Worm (Caenorhabditis elegans) whole organism, young adult: ENCODE data around the gene F44A2.5.

Experiments
- B0261.1 ChIP-seq: sonication (generic microtip); optimal IDR thresholded peaks from 2 replicates; lab custom pipeline; 2016; ENCODE audit warnings: mild to moderate bottlenecking, missing genetic modification characterization, moderate library complexity, missing compliant biosample characterization
- D2030.7 ChIP-seq: fragments of 200-800 bp; sonication (Bioruptor generic); IDR thresholded peaks from 2 replicates; pipeline ENCODE4 v1.3.6; 2022; ENCODE audit warnings: missing genetic modification reagents, missing genetic modification characterization, missing compliant biosample characterization
- F55B11.4 ChIP-seq: sonication (generic microtip); optimal IDR thresholded peaks from 2 replicates; lab custom pipeline; 2016; ENCODE audit warnings: missing compliant biosample characterization, missing genetic modification characterization, borderline replicate concordance; ENCODE audit not compliant: insufficient read depth
- F57C9.4 ChIP-seq: sonication (generic microtip); optimal IDR thresholded peaks from 2 replicates; lab custom pipeline; 2017; ENCODE audit warnings: mild to moderate bottlenecking, missing genetic modification characterization, missing compliant biosample characterization
- T26A5.8 ChIP-seq: sonication (generic microtip); optimal IDR thresholded peaks from 2 replicates; lab custom pipeline; 2016; ENCODE audit warnings: missing genetic modification characterization, missing compliant biosample characterization
- Y53F4B.3 ChIP-seq: fragments of 200-800 bp; sonication (Bioruptor generic); IDR thresholded peaks from 2 replicates; pipeline ENCODE4 v1.3.6; 2022; ENCODE audit warnings: missing genetic modification reagents, missing genetic modification characterization, missing compliant biosample characterization
- Y67H2A.10 ChIP-seq: fragments of 200-800 bp; sonication (Bioruptor generic); conservative IDR thresholded peaks from 2 replicates; pipeline ENCODE4 v1.3.6; 2022; ENCODE audit warnings: missing genetic modification reagents, missing genetic modification characterization, missing compliant biosample characterization
- Y79H2A.3 ChIP-seq: fragments of 200-800 bp; sonication (Bioruptor generic); conservative IDR thresholded peaks from 2 replicates; pipeline ENCODE4 v1.3.6; 2022; ENCODE audit warnings: missing genetic modification reagents, missing genetic modification characterization, missing compliant biosample characterization
- akir-1 ChIP-seq: fragments of 200-800 bp; sonication (Bioruptor generic); optimal IDR thresholded peaks from 2 replicates; lab custom pipeline; 2018; ENCODE audit warnings: mild to moderate bottlenecking, missing genetic modification characterization, moderate library complexity, missing compliant biosample characterization
- ama-1 ChIP-seq, 3 experiments: fragments of 150-350 bp in 1 of 3; sonication (generic microtip) in 2 of 3; optimal IDR thresholded peaks; 2 replicates each; lab custom pipeline; 2014 to 2018; ENCODE audit warnings: missing biosample characterization in 2 of 3, missing genetic modification characterization in 2 of 3, missing genetic modification reagents in 2 of 3
- aptf-2 ChIP-seq: fragments of 200-800 bp; sonication (Bioruptor generic); conservative IDR thresholded peaks from 2 replicates; pipeline ENCODE4 v1.3.6; 2022; ENCODE audit warnings: missing genetic modification reagents, missing genetic modification characterization, missing compliant biosample characterization
- attf-5 ChIP-seq: fragments of 200-800 bp; sonication (Bioruptor generic); optimal IDR thresholded peaks from 2 replicates; lab custom pipeline; 2018; ENCODE audit warnings: mild to moderate bottlenecking, missing genetic modification characterization, missing compliant biosample characterization
- bed-1 ChIP-seq: fragments of 200-800 bp; sonication (Bioruptor generic); IDR thresholded peaks from 2 replicates; pipeline ENCODE4 v1.3.6; 2022; ENCODE audit warnings: missing genetic modification reagents, missing genetic modification characterization, missing compliant biosample characterization
- bed-2 ChIP-seq: fragments of 200-800 bp; sonication (Bioruptor generic); IDR thresholded peaks from 2 replicates; pipeline ENCODE4 v1.3.6; 2022; ENCODE audit warnings: missing genetic modification reagents, missing genetic modification characterization, missing compliant biosample characterization
- ccch-3 ChIP-seq: fragments of 200-800 bp; sonication (Bioruptor generic); optimal IDR thresholded peaks from 2 replicates; lab custom pipeline; 2018; ENCODE audit warnings: mild to moderate bottlenecking, missing genetic modification characterization, missing compliant biosample characterization
- ceh-100 ChIP-seq: fragments of 200-800 bp; sonication (Bioruptor generic); IDR thresholded peaks from 2 replicates; pipeline ENCODE4 v1.3.6; 2022; ENCODE audit warnings: missing genetic modification reagents, missing genetic modification characterization, missing compliant biosample characterization
- ceh-27 ChIP-seq: fragments of 200-800 bp; sonication (Bioruptor generic); optimal IDR thresholded peaks from 2 replicates; lab custom pipeline; 2018; ENCODE audit warnings: mild to moderate bottlenecking, missing genetic modification characterization, moderate library complexity, missing compliant biosample characterization
- ceh-40 ChIP-seq: fragments of 200-800 bp; sonication (Bioruptor generic); IDR thresholded peaks from 2 replicates; pipeline ENCODE4 v1.3.6; 2022; ENCODE audit warnings: missing genetic modification characterization, missing compliant biosample characterization
- dox-1 ChIP-seq: fragments of 200-800 bp; sonication (Bioruptor generic); IDR thresholded peaks from 2 replicates; pipeline ENCODE4 v1.3.6; 2022; ENCODE audit warnings: missing genetic modification reagents, missing genetic modification characterization, missing compliant biosample characterization
- egl-44 ChIP-seq: fragments of 200-800 bp; sonication (Bioruptor generic); IDR thresholded peaks from 2 replicates; pipeline ENCODE4 v1.3.6; 2022; ENCODE audit warnings: missing genetic modification reagents, missing genetic modification characterization, missing compliant biosample characterization
- him-1 ChIP-seq: sonication (generic microtip); optimal IDR thresholded peaks from 2 replicates; lab custom pipeline; 2016; ENCODE audit warnings: missing genotype, missing genetic modification reagents, missing genetic modification characterization, missing compliant biosample characterization
- hmg-1.2 ChIP-seq: fragments of 200-800 bp; sonication (Bioruptor generic); IDR thresholded peaks from 2 replicates; pipeline ENCODE4 v1.3.6; 2022; ENCODE audit warnings: missing genetic modification reagents, missing genetic modification characterization, missing compliant biosample characterization
- lag-1 ChIP-seq: fragments of 200-800 bp; sonication (Bioruptor generic); IDR thresholded peaks from 2 replicates; pipeline ENCODE4 v1.3.6; 2022; ENCODE audit warnings: missing genetic modification reagents, missing genetic modification characterization, missing compliant biosample characterization
- lin-26 ChIP-seq: fragments of 200-800 bp; sonication (Bioruptor generic); IDR thresholded peaks from 2 replicates; pipeline ENCODE4 v1.3.6; 2022; ENCODE audit warnings: missing genetic modification reagents, missing genetic modification characterization, missing compliant biosample characterization
- lin-40 ChIP-seq: sonication (generic microtip); optimal IDR thresholded peaks from 2 replicates; lab custom pipeline; 2016; ENCODE audit warnings: missing genetic modification characterization, mild to moderate bottlenecking, missing compliant biosample characterization, missing genotype, missing genetic modification reagents
- lir-1 ChIP-seq: fragments of 200-800 bp; sonication (Bioruptor generic); conservative IDR thresholded peaks from 2 replicates; pipeline ENCODE4 v1.3.6; 2022; ENCODE audit warnings: missing genetic modification reagents, missing genetic modification characterization, missing compliant biosample characterization
- lsl-1 ChIP-seq: fragments of 200-800 bp; sonication (Bioruptor generic); optimal IDR thresholded peaks from 2 replicates; lab custom pipeline; 2018; ENCODE audit warnings: mild to moderate bottlenecking, missing genetic modification characterization, moderate library complexity, missing compliant biosample characterization
- lsy-27 ChIP-seq: sonication (generic microtip); optimal IDR thresholded peaks from 2 replicates; lab custom pipeline; 2017; ENCODE audit warnings: missing genetic modification characterization, mild to moderate bottlenecking, missing compliant biosample characterization, antibody characterized with exemption, missing genotype, borderline replicate concordance; ENCODE audit not compliant: insufficient read depth
- madf-3 ChIP-seq: fragments of 200-800 bp; sonication (Bioruptor generic); IDR thresholded peaks from 2 replicates; pipeline ENCODE4 v1.3.6; 2022; ENCODE audit warnings: missing genetic modification reagents, missing genetic modification characterization, missing compliant biosample characterization
- madf-8 ChIP-seq: fragments of 200-800 bp; sonication (Bioruptor generic); conservative IDR thresholded peaks from 2 replicates; pipeline ENCODE4 v1.3.6; 2022; ENCODE audit warnings: missing genetic modification reagents, missing genetic modification characterization, missing compliant biosample characterization
- mel-28 ChIP-seq: sonication (generic microtip); optimal IDR thresholded peaks from 2 replicates; lab custom pipeline; 2016; ENCODE audit warnings: borderline replicate concordance, mild to moderate bottlenecking, missing genetic modification characterization, missing compliant biosample characterization
- mxl-1 ChIP-seq: sonication (generic microtip); optimal IDR thresholded peaks from 2 replicates; lab custom pipeline; 2016; ENCODE audit warnings: missing genetic modification characterization, missing compliant biosample characterization
- nfyb-1 ChIP-seq: fragments of 200-800 bp; sonication (Bioruptor generic); IDR thresholded peaks from 2 replicates; pipeline ENCODE4 v1.3.6; 2022; ENCODE audit warnings: missing genetic modification reagents, missing genetic modification characterization, missing compliant biosample characterization
- rec-8 ChIP-seq, 2 experiments: sonication (generic microtip); optimal IDR thresholded peaks; 2 replicates each; lab custom pipeline; 2016; ENCODE audit warnings: mild to moderate bottlenecking in 2 of 2, missing genetic modification characterization in 2 of 2, missing genetic modification reagents in 2 of 2, missing genotype in 2 of 2, missing biosample characterization in 1 of 2, missing compliant biosample characterization in 1 of 2, moderate library complexity in 1 of 2
- rpc-1 ChIP-seq, 2 experiments: fragments of 150-350 bp in 1 of 2; sonication (generic microtip) in 1 of 2; optimal IDR thresholded peaks; 2 replicates each; lab custom pipeline; 2014 to 2018; ENCODE audit warnings: missing biosample characterization in 1 of 2, missing genetic modification characterization in 1 of 2, missing genetic modification reagents in 1 of 2, missing genotype in 1 of 2
- sdz-38 ChIP-seq: sonication (generic microtip); optimal IDR thresholded peaks from 2 replicates; lab custom pipeline; 2016; ENCODE audit warnings: missing genotype, missing genetic modification characterization, missing compliant biosample characterization
- sea-2 ChIP-seq: fragments of 200-800 bp; sonication (Bioruptor generic); IDR thresholded peaks from 2 replicates; pipeline ENCODE4 v1.3.6; 2022; ENCODE audit warnings: missing genetic modification characterization, missing compliant biosample characterization
- snpc-3.4 ChIP-seq: sonication (generic microtip); optimal IDR thresholded peaks from 2 replicates; lab custom pipeline; 2017; ENCODE audit warnings: missing genetic modification characterization, mild to moderate bottlenecking, missing compliant biosample characterization, antibody characterized with exemption, moderate library complexity, missing genotype, missing genetic modification reagents
- tlf-1 ChIP-seq: fragments of 200-800 bp; sonication (Bioruptor generic); optimal IDR thresholded peaks from 2 replicates; lab custom pipeline; 2018; ENCODE audit warnings: mild to moderate bottlenecking, missing genetic modification characterization, missing compliant biosample characterization
- xnd-1 ChIP-seq: sonication (generic microtip); optimal IDR thresholded peaks from 2 replicates; lab custom pipeline; 2016; ENCODE audit warnings: missing genotype, missing genetic modification reagents, missing genetic modification characterization, missing compliant biosample characterization
- zim-3 ChIP-seq: sonication (generic microtip); optimal IDR thresholded peaks from 2 replicates; lab custom pipeline; 2017; ENCODE audit warnings: mild to moderate bottlenecking, missing genetic modification characterization, moderate library complexity, missing compliant biosample characterization
- ztf-28 ChIP-seq: fragments of 200-800 bp; sonication (Bioruptor generic); IDR thresholded peaks from 2 replicates; pipeline ENCODE4 v1.3.6; 2022; ENCODE audit warnings: missing genetic modification reagents, missing genetic modification characterization, missing compliant biosample characterization
- ztf-3 ChIP-seq: fragments of 200-800 bp; sonication (Bioruptor generic); optimal IDR thresholded peaks from 2 replicates; lab custom pipeline; 2018; ENCODE audit warnings: mild to moderate bottlenecking, missing genetic modification characterization, missing compliant biosample characterization
- ztf-6 ChIP-seq: fragments of 200-800 bp; sonication (Bioruptor generic); IDR thresholded peaks from 2 replicates; pipeline ENCODE4 v1.3.6; 2022; ENCODE audit warnings: missing genetic modification reagents, missing genetic modification characterization, missing compliant biosample characterization

The F44A2.5 gene

ce11 chrV:9314408-9314807 is 17.0 kb downstream of the F44A2.5 start:
- TF ChIP-seq akir-1 (GFP tag; lab: Kevin White, UChicago) (no peak), ztf-6 (GFP tag; lab: Robert Waterston, UW) (no peak), snpc-3.4 (tag; lab: Kevin White, UChicago) (no peak), Y67H2A.10 (GFP tag; lab: Robert Waterston, UW) (no peak), madf-3 (GFP tag; lab: Robert Waterston, UW) (no peak), B0261.1 (tag; lab: Kevin White, UChicago) (no peak), lsl-1 (GFP tag; lab: Kevin White, UChicago) (no peak), ama-1 (optimal IDR thresholded peaks at IDR 0.05; lab: Kevin White, UChicago) (no peak), ama-1 (GFP tag; optimal IDR thresholded peaks at IDR 0.05; lab: Kevin White, UChicago) (no peak), xnd-1 (no peak)

ce11 chrV:9316970-9317369 is 19.5 kb downstream of the F44A2.5 start:
- no peak for TF ChIP-seq ceh-40 (GFP tag; lab: Robert Waterston, UW)
- no peak for TF ChIP-seq attf-5
- no peak for TF ChIP-seq rpc-1 (optimal IDR thresholded peaks at IDR 0.05; lab: Kevin White, UChicago)
- TF ChIP-seq rpc-1 (tag; optimal IDR thresholded peaks at IDR 0.05; lab: Kevin White, UChicago): no peak
- TF ChIP-seq ccch-3 (GFP tag; lab: Kevin White, UChicago): no peak
- TF ChIP-seq hmg-1.2 (GFP tag; lab: Robert Waterston, UW): no peak
- TF ChIP-seq lir-1 (GFP tag; lab: Robert Waterston, UW): no peak
- TF ChIP-seq bed-1 (GFP tag; lab: Robert Waterston, UW): no peak
- no peak for TF ChIP-seq rec-8 (tag; optimal IDR thresholded peaks at IDR 0.05; lab: Kevin White, UChicago)
- no peak for TF ChIP-seq tlf-1 (GFP tag; lab: Kevin White, UChicago)
- TF ChIP-seq D2030.7: no peak
- no peak for TF ChIP-seq dox-1
- TF ChIP-seq lin-26 (GFP tag; lab: Robert Waterston, UW): no peak

- TF ChIP-seq B0261.1 (tag; lab: Kevin White, UChicago) (peak; percentile 95), madf-8 (GFP tag; lab: Robert Waterston, UW) (no peak), nfyb-1 (GFP tag; lab: Robert Waterston, UW) (peak; percentile 92), ztf-28 (GFP tag; lab: Robert Waterston, UW) (peak; percentile 92), mel-28 (tag; lab: Kevin White, UChicago) (no peak), ceh-100 (GFP tag; lab: Robert Waterston, UW) (peak; percentile 63), F57C9.4 (tag; lab: Kevin White, UChicago) (no peak), Y53F4B.3 (GFP tag; lab: Robert Waterston, UW) (peak; percentile 69; the same call in 1 of the 2 replicates), egl-44 (GFP tag; lab: Robert Waterston, UW) (peak; percentile 79; the same call in 1 of the 2 replicates), lsy-27 (peak; percentile 34), T26A5.8 (peak; percentile 82), aptf-2 (GFP tag; lab: Robert Waterston, UW) (no peak), him-1 (tag; lab: Kevin White, UChicago) (peak; percentile 90), zim-3 (tag; lab: Kevin White, UChicago) (no peak), lag-1 (GFP tag; lab: Robert Waterston, UW) (0 out of 2 replicates have a peak, but pooled peaks have one; percentile 39), F55B11.4 (tag; lab: Kevin White, UChicago) (no peak), bed-2 (GFP tag; lab: Robert Waterston, UW) (0 out of 2 replicates have a peak, but pooled peaks have one; percentile 40), ztf-3 (GFP tag; lab: Kevin White, UChicago) (peak; percentile 56), lin-40 (tag; lab: Kevin White, UChicago) (peak; percentile 65), Y79H2A.3 (GFP tag; lab: Robert Waterston, UW) (peak; percentile 69; the same call in 1 of the 2 replicates), sea-2 (GFP tag; lab: Robert Waterston, UW) (0 out of 2 replicates have a peak, but pooled peaks have one; percentile 70), sdz-38 (tag; lab: Kevin White, UChicago) (peak; percentile 10), mxl-1 (tag; lab: Kevin White, UChicago) (peak; percentile 73), attf-5 (peak; percentile 79), rec-8 (tag; optimal IDR thresholded peaks at IDR 0.05; lab: Kevin White, UChicago) (peak; percentile 73 to 77), ceh-27 (GFP tag; lab: Kevin White, UChicago) (peak; percentile 77)
These were observed 20.6 kb downstream of the F44A2.5 start, which contains the start of gene kvs-3 for ce11 chrV:9318046-9318445. Gene kvs-3, plus strand, starts transcription at chrV:9318311.
